Worm (Caenorhabditis elegans) whole organism, mixed stage, embryonic: ENCODE results near the gene srr-8.
A peak's percentile ranks its signal among the peaks of the same experiment; 100 is the strongest.

Source experiments
- M03D4.4 ChIP-seq: sonication (generic microtip); optimal IDR thresholded peaks from 2 replicates; lab custom pipeline; 2017; ENCODE audit warnings: mild to moderate bottlenecking, missing genetic modification characterization, missing compliant biosample characterization
- bed-3 ChIP-seq: fragments of 200-800 bp; sonication (Bioruptor generic); optimal IDR thresholded peaks from 3 replicates; lab custom pipeline; 2018; ENCODE audit warnings: mild to moderate bottlenecking, missing genetic modification characterization, moderate library complexity, missing compliant biosample characterization
- blmp-1 ChIP-seq: fragments of 150-350 bp; optimal IDR thresholded peaks from 2 replicates; lab custom pipeline; 2014; ENCODE audit warnings: missing biosample characterization, missing genetic modification characterization
- ceh-39 ChIP-seq: fragments of 150-350 bp; optimal IDR thresholded peaks from 2 replicates; lab custom pipeline; 2014; ENCODE audit warnings: missing biosample characterization, missing genetic modification characterization
- ceh-83 ChIP-seq: fragments of 200-800 bp; sonication (Bioruptor generic); optimal IDR thresholded peaks from 2 replicates; lab custom pipeline; 2018; ENCODE audit warnings: mild to moderate bottlenecking, missing genetic modification characterization, missing compliant biosample characterization
- ces-1 ChIP-seq: fragments of 150-350 bp; optimal IDR thresholded peaks from 2 replicates; lab custom pipeline; 2014; ENCODE audit warnings: missing biosample characterization, missing genetic modification reagents, missing genetic modification characterization
- cnd-1 ChIP-seq: fragments of 200-800 bp; sonication (Bioruptor generic); optimal IDR thresholded peaks from 2 replicates; lab custom pipeline; 2018; ENCODE audit warnings: mild to moderate bottlenecking, missing genetic modification characterization, missing compliant biosample characterization
- drap-1 ChIP-seq: fragments of 200-800 bp; sonication (Bioruptor generic); optimal IDR thresholded peaks from 3 replicates; lab custom pipeline; 2018; ENCODE audit warnings: mild to moderate bottlenecking, missing genetic modification characterization, missing compliant biosample characterization
- elt-1 ChIP-seq: sonication (generic microtip); optimal IDR thresholded peaks from 2 replicates; lab custom pipeline; 2017; ENCODE audit warnings: missing genetic modification characterization, mild to moderate bottlenecking, missing compliant biosample characterization, antibody characterized with exemption, moderate library complexity, borderline replicate concordance; ENCODE audit not compliant: insufficient read depth
- elt-3 ChIP-seq: fragments of 150-350 bp; optimal IDR thresholded peaks from 2 replicates; lab custom pipeline; 2014; ENCODE audit warnings: missing biosample characterization, missing genetic modification characterization
- ham-2 ChIP-seq: fragments of 200-800 bp; sonication (Bioruptor generic); optimal IDR thresholded peaks from 2 replicates; lab custom pipeline; 2018; ENCODE audit warnings: mild to moderate bottlenecking, missing genetic modification characterization, missing compliant biosample characterization
- hlh-1 ChIP-seq: fragments of 150-350 bp; optimal IDR thresholded peaks from 2 replicates; lab custom pipeline; 2014; ENCODE audit warnings: missing biosample characterization, missing genetic modification reagents, missing genetic modification characterization
- lin-13 ChIP-seq: fragments of 150-350 bp; optimal IDR thresholded peaks from 2 replicates; lab custom pipeline; 2014; ENCODE audit warnings: missing biosample characterization, missing genetic modification characterization
- lin-32 ChIP-seq: fragments of 200-800 bp; sonication (Bioruptor generic); optimal IDR thresholded peaks from 2 replicates; lab custom pipeline; 2018; ENCODE audit warnings: mild to moderate bottlenecking, missing genetic modification characterization, missing compliant biosample characterization
- lsy-2 ChIP-seq: fragments of 150-350 bp; optimal IDR thresholded peaks from 2 replicates; lab custom pipeline; 2014; ENCODE audit warnings: missing biosample characterization, missing genetic modification characterization
- mab-5 ChIP-seq: fragments of 150-350 bp; optimal IDR thresholded peaks from 2 replicates; lab custom pipeline; 2014; ENCODE audit warnings: missing biosample characterization, missing genetic modification characterization
- mep-1 ChIP-seq: fragments of 150-350 bp; optimal IDR thresholded peaks from 2 replicates; lab custom pipeline; 2017; ENCODE audit warnings: missing biosample characterization, missing genetic modification reagents, missing genetic modification characterization, inconsistent platforms
- mls-2 ChIP-seq: sonication (generic microtip); optimal IDR thresholded peaks from 2 replicates; lab custom pipeline; 2016; ENCODE audit warnings: mild to moderate bottlenecking, missing genetic modification characterization, moderate library complexity, missing compliant biosample characterization
- nhr-12 ChIP-seq: fragments of 150-350 bp; optimal IDR thresholded peaks from 2 replicates; lab custom pipeline; 2014; ENCODE audit warnings: missing biosample characterization, missing genetic modification characterization
- nhr-2 ChIP-seq: fragments of 150-350 bp; optimal IDR thresholded peaks from 2 replicates; lab custom pipeline; 2014; ENCODE audit warnings: missing biosample characterization, missing genetic modification characterization
- nhr-237 ChIP-seq: fragments of 150-350 bp; optimal IDR thresholded peaks from 2 replicates; lab custom pipeline; 2014; ENCODE audit warnings: missing biosample characterization, missing genetic modification characterization
- nhr-28 ChIP-seq: fragments of 150-350 bp; optimal IDR thresholded peaks from 2 replicates; lab custom pipeline; 2014; ENCODE audit warnings: missing biosample characterization, missing genetic modification characterization
- nhr-76 ChIP-seq: sonication (generic microtip); optimal IDR thresholded peaks from 2 replicates; lab custom pipeline; 2017; ENCODE audit warnings: missing biosample characterization, missing genetic modification characterization
- sem-2 ChIP-seq: fragments of 200-800 bp; sonication (Bioruptor generic); optimal IDR thresholded peaks from 2 replicates; lab custom pipeline; 2018; ENCODE audit warnings: mild to moderate bottlenecking, missing genetic modification characterization, missing compliant biosample characterization
- snpc-4 ChIP-seq: fragments of 150-350 bp; optimal IDR thresholded peaks from 2 replicates; lab custom pipeline; 2014; ENCODE audit warnings: missing biosample characterization, missing genetic modification characterization
- sptf-1 ChIP-seq: sonication (generic microtip); optimal IDR thresholded peaks from 2 replicates; lab custom pipeline; 2017; ENCODE audit warnings: mild to moderate bottlenecking, missing genetic modification characterization, moderate library complexity, missing compliant biosample characterization
- tbx-8 ChIP-seq: fragments of 200-800 bp; sonication (Bioruptor generic); optimal IDR thresholded peaks from 2 replicates; lab custom pipeline; 2018; ENCODE audit warnings: mild to moderate bottlenecking, missing genetic modification characterization, moderate library complexity, missing compliant biosample characterization
- unc-120 ChIP-seq: sonication (generic microtip); optimal IDR thresholded peaks from 2 replicates; lab custom pipeline; 2017; ENCODE audit warnings: missing genetic modification characterization, missing compliant biosample characterization; ENCODE audit not compliant: poor library complexity, severe bottlenecking
- unc-39 ChIP-seq: fragments of 150-350 bp; optimal IDR thresholded peaks from 2 replicates; lab custom pipeline; 2014; ENCODE audit warnings: missing biosample characterization, missing genetic modification characterization
- unc-62 ChIP-seq: fragments of 150-350 bp; optimal IDR thresholded peaks from 2 replicates; lab custom pipeline; 2014; ENCODE audit warnings: missing biosample characterization, missing genetic modification reagents, missing genetic modification characterization
- zip-8 ChIP-seq: fragments of 150-350 bp; optimal IDR thresholded peaks from 2 replicates; lab custom pipeline; 2014; ENCODE audit warnings: missing biosample characterization, missing genetic modification characterization
- ztf-11 ChIP-seq: fragments of 150-350 bp; optimal IDR thresholded peaks from 2 replicates; lab custom pipeline; 2014; ENCODE audit warnings: missing biosample characterization, missing genetic modification characterization

The srr-8 gene

ce11 chrV:4968775-4969174 lies 32.7 kb upstream of the srr-8 start:
- TF ChIP-seq nhr-76 (no peak), nhr-12 (tag; lab: Kevin White, UChicago) (no peak), lin-32 (GFP tag; lab: Kevin White, UChicago) (peak; percentile 45), snpc-4 (tag; lab: Kevin White, UChicago) (no peak), elt-1 (tag; lab: Kevin White, UChicago) (peak; percentile 97), nhr-2 (tag; lab: Kevin White, UChicago) (peak; percentile 47), hlh-1 (peak; percentile 39), unc-120 (tag; lab: Kevin White, UChicago) (no peak), lsy-2 (tag; lab: Kevin White, UChicago) (no peak), lin-13 (no peak), ceh-83 (GFP tag; lab: Kevin White, UChicago) (no peak), unc-39 (no peak), ham-2 (GFP tag; lab: Kevin White, UChicago) (no peak), mep-1 (tag; lab: Kevin White, UChicago) (no peak), ztf-11 (tag; lab: Kevin White, UChicago) (no peak), M03D4.4 (tag; lab: Kevin White, UChicago) (no peak), sem-2 (GFP tag; lab: Kevin White, UChicago) (no peak), tbx-8 (GFP tag; lab: Kevin White, UChicago) (no peak), zip-8 (tag; lab: Kevin White, UChicago) (no peak), ces-1 (no peak)

ce11 chrV:4969503-4969902 lies 32.0 kb upstream of the srr-8 start:
- TF ChIP-seq hlh-1 (no peak), elt-3 (tag; lab: Kevin White, UChicago) (no peak), lin-13 (no peak), nhr-237 (tag; lab: Kevin White, UChicago) (no peak), ceh-39 (tag; lab: Kevin White, UChicago) (no peak), unc-62 (GFP tag; lab: Kevin White, UChicago) (no peak), nhr-2 (tag; lab: Kevin White, UChicago) (no peak), tbx-8 (GFP tag; lab: Kevin White, UChicago) (no peak), nhr-12 (tag; lab: Kevin White, UChicago) (no peak), bed-3 (GFP tag; lab: Kevin White, UChicago) (no peak), drap-1 (GFP tag; lab: Kevin White, UChicago) (no peak), blmp-1 (no peak), zip-8 (tag; lab: Kevin White, UChicago) (no peak), nhr-28 (tag; lab: Kevin White, UChicago) (no peak), cnd-1 (tag; lab: Kevin White, UChicago) (no peak), sptf-1 (no peak), nhr-76 (no peak)

- no peak for TF ChIP-seq unc-39
- no peak for TF ChIP-seq cnd-1 (tag; lab: Kevin White, UChicago)
- TF ChIP-seq M03D4.4 (tag; lab: Kevin White, UChicago), result no peak
- no peak for TF ChIP-seq nhr-2 (tag; lab: Kevin White, UChicago)
- TF ChIP-seq blmp-1, result no peak
- TF ChIP-seq mls-2 (tag; lab: Kevin White, UChicago), result no peak
- TF ChIP-seq ces-1, result no peak
- no peak for TF ChIP-seq ceh-83 (GFP tag; lab: Kevin White, UChicago)
- no peak for TF ChIP-seq mab-5
- TF ChIP-seq nhr-237 (tag; lab: Kevin White, UChicago), result no peak
- TF ChIP-seq ham-2 (GFP tag; lab: Kevin White, UChicago), result no peak
- no peak for TF ChIP-seq lin-32 (GFP tag; lab: Kevin White, UChicago)
- no peak for TF ChIP-seq sptf-1
- TF ChIP-seq snpc-4 (tag; lab: Kevin White, UChicago), result no peak
- TF ChIP-seq lin-13, result no peak
- no peak for TF ChIP-seq ceh-39 (tag; lab: Kevin White, UChicago)
- no peak for TF ChIP-seq bed-3 (GFP tag; lab: Kevin White, UChicago)
- no peak for TF ChIP-seq nhr-12 (tag; lab: Kevin White, UChicago)
- TF ChIP-seq ztf-11 (tag; lab: Kevin White, UChicago), result no peak
- no peak for TF ChIP-seq elt-1 (tag; lab: Kevin White, UChicago)
Measured at ce11 chrV:4972943-4973342, 28.5 kb upstream of the srr-8 start, which contains the start of gene srsx-9. srsx-9 (minus strand) TSS chrV:4973043.

ce11 chrV:4974677-4975076 lies 26.8 kb upstream of the srr-8 start, which contains the start of gene srsx-10:
srsx-10 (minus strand) TSS chrV:4974777.
- no peak for TF ChIP-seq tbx-8 (GFP tag; lab: Kevin White, UChicago)
- no peak for TF ChIP-seq unc-120 (tag; lab: Kevin White, UChicago)
- no peak for TF ChIP-seq mls-2 (tag; lab: Kevin White, UChicago)
- TF ChIP-seq ham-2 (GFP tag; lab: Kevin White, UChicago), result no peak
- no peak for TF ChIP-seq mep-1 (tag; lab: Kevin White, UChicago)
